Fruit fly (Drosophila melanogaster) whole organism, prepupa: ENCODE data around the gene CAHbeta.
A peak's percentile ranks its signal among the peaks of the same experiment; 100 is the strongest.

ENCODE experiments used
- Blimp-1 ChIP-seq: fragments of 200-800 bp; sonication (Bioruptor generic); optimal IDR thresholded peaks from 3 replicates; lab custom pipeline; 2017; ENCODE audit warnings: missing biosample characterization, missing genetic modification characterization, mild to moderate bottlenecking, moderate library complexity, missing genetic modification reagents
- CG10669 ChIP-seq: fragments of 200-800 bp; sonication (Bioruptor generic); optimal IDR thresholded peaks from 3 replicates; lab custom pipeline; 2018; ENCODE audit warnings: missing biosample characterization, mild to moderate bottlenecking, missing genetic modification characterization, moderate library complexity
- CG11902 ChIP-seq: fragments of 200-800 bp; sonication (Bioruptor generic); optimal IDR thresholded peaks from 3 replicates; lab custom pipeline; 2016; ENCODE audit warnings: missing biosample characterization, missing genetic modification characterization
- CG1621 ChIP-seq: fragments of 200-800 bp; sonication (Bioruptor generic); optimal IDR thresholded peaks from 3 replicates; lab custom pipeline; 2018; ENCODE audit warnings: missing biosample characterization, mild to moderate bottlenecking, missing genetic modification characterization
- CG31627 ChIP-seq: fragments of 200-800 bp; sonication (Bioruptor generic); optimal IDR thresholded peaks from 3 replicates; lab custom pipeline; 2016; ENCODE audit warnings: missing biosample characterization, missing genetic modification characterization
- CG32006 ChIP-seq: fragments of 200-800 bp; sonication (Bioruptor generic); optimal IDR thresholded peaks from 3 replicates; lab custom pipeline; 2017; ENCODE audit warnings: missing biosample characterization, mild to moderate bottlenecking, missing genetic modification characterization
- CG3919 ChIP-seq: fragments of 200-800 bp; sonication (Bioruptor generic); optimal IDR thresholded peaks from 3 replicates; lab custom pipeline; 2016; ENCODE audit warnings: missing biosample characterization, missing genetic modification characterization
- CG4318 ChIP-seq: fragments of 200-800 bp; sonication (Bioruptor generic); optimal IDR thresholded peaks from 3 replicates; lab custom pipeline; 2017; ENCODE audit warnings: missing biosample characterization, mild to moderate bottlenecking, missing genetic modification characterization
- CG6792 ChIP-seq: fragments of 200-800 bp; sonication (Bioruptor generic); optimal IDR thresholded peaks from 3 replicates; lab custom pipeline; 2016; ENCODE audit warnings: missing biosample characterization, missing genetic modification characterization
- CG6854 ChIP-seq: fragments of 200-800 bp; sonication (Bioruptor generic); optimal IDR thresholded peaks from 2 replicates; lab custom pipeline; 2017; ENCODE audit warnings: missing biosample characterization, mild to moderate bottlenecking, missing genetic modification characterization
- CG8119 ChIP-seq: fragments of 200-800 bp; sonication (Bioruptor generic); IDR thresholded peaks from 3 replicates; pipeline ENCODE4 v1.3.6; 2022; ENCODE audit warnings: missing biosample characterization, missing genetic modification characterization
- CG8319 ChIP-seq: fragments of 200-800 bp; sonication (Bioruptor generic); optimal IDR thresholded peaks from 3 replicates; lab custom pipeline; 2016; ENCODE audit warnings: missing biosample characterization, missing genetic modification characterization
- CG9139 ChIP-seq: fragments of 200-800 bp; sonication (Bioruptor generic); optimal IDR thresholded peaks from 3 replicates; lab custom pipeline; 2017; ENCODE audit warnings: missing biosample characterization, mild to moderate bottlenecking, missing genetic modification characterization
- Eip75B ChIP-seq: fragments of 200-800 bp; sonication (Bioruptor generic); optimal IDR thresholded peaks from 3 replicates; lab custom pipeline; 2016; ENCODE audit warnings: missing biosample characterization, missing genetic modification characterization
- Ets21C ChIP-seq: fragments of 200-800 bp; sonication (Bioruptor generic); optimal IDR thresholded peaks from 3 replicates; lab custom pipeline; 2016; ENCODE audit warnings: missing biosample characterization, missing genetic modification characterization
- Ets96B ChIP-seq: fragments of 200-800 bp; optimal IDR thresholded peaks from 2 replicates; lab custom pipeline; 2019; ENCODE audit warnings: missing biosample characterization, mild to moderate bottlenecking, missing genetic modification characterization, moderate library complexity
- Gug ChIP-seq: fragments of 200-800 bp; sonication (Bioruptor generic); IDR thresholded peaks from 2 replicates; pipeline ENCODE4 v1.3.6; 2022; ENCODE audit warnings: missing biosample characterization, missing genetic modification characterization
- Hr38 ChIP-seq: sonication (Bioruptor generic); optimal IDR thresholded peaks from 2 replicates; lab custom pipeline; 2016; ENCODE audit warnings: missing biosample characterization, missing genetic modification characterization
- Hr39 ChIP-seq: fragments of 200-800 bp; sonication (Bioruptor generic); optimal IDR thresholded peaks from 2 replicates; lab custom pipeline; 2016; ENCODE audit warnings: missing biosample characterization, missing genetic modification characterization
- Hr4 ChIP-seq: fragments of 200-800 bp; sonication (Bioruptor generic); optimal IDR thresholded peaks from 3 replicates; lab custom pipeline; 2016; ENCODE audit warnings: missing biosample characterization, missing genetic modification characterization
- Met ChIP-seq: fragments of 200-800 bp; sonication (Bioruptor generic); optimal IDR thresholded peaks from 3 replicates; lab custom pipeline; 2016; ENCODE audit warnings: missing biosample characterization, missing genetic modification characterization
- Smox ChIP-seq: fragments of 200-800 bp; sonication (Bioruptor generic); optimal IDR thresholded peaks from 3 replicates; lab custom pipeline; 2016; ENCODE audit warnings: missing biosample characterization, missing genetic modification characterization
- Sox102F ChIP-seq: fragments of 200-800 bp; sonication (Bioruptor generic); optimal IDR thresholded peaks from 2 replicates; lab custom pipeline; 2016; ENCODE audit warnings: missing biosample characterization, mild to moderate bottlenecking, missing genetic modification characterization
- Sox15 ChIP-seq: fragments of 200-800 bp; sonication (Bioruptor generic); optimal IDR thresholded peaks from 3 replicates; lab custom pipeline; 2016; ENCODE audit warnings: missing biosample characterization, missing genetic modification characterization
- achi ChIP-seq: fragments of 200-800 bp; sonication (Bioruptor generic); optimal IDR thresholded peaks from 3 replicates; lab custom pipeline; 2016; ENCODE audit warnings: missing biosample characterization, missing genetic modification characterization
- acj6 ChIP-seq: fragments of 200-800 bp; sonication (Bioruptor generic); optimal IDR thresholded peaks from 3 replicates; lab custom pipeline; 2016; ENCODE audit warnings: missing biosample characterization, missing genetic modification characterization
- cyc ChIP-seq: fragments of 200-800 bp; sonication (Bioruptor generic); optimal IDR thresholded peaks from 3 replicates; lab custom pipeline; 2016; ENCODE audit warnings: missing biosample characterization, missing genetic modification characterization
- dac ChIP-seq: fragments of 200-800 bp; sonication (Bioruptor generic); optimal IDR thresholded peaks from 2 replicates; lab custom pipeline; 2017; ENCODE audit warnings: missing biosample characterization, mild to moderate bottlenecking, missing genetic modification characterization
- fd59A ChIP-seq: fragments of 200-800 bp; sonication (Bioruptor generic); optimal IDR thresholded peaks from 2 replicates; lab custom pipeline; 2017; ENCODE audit warnings: missing biosample characterization, mild to moderate bottlenecking, missing genetic modification characterization, missing genetic modification reagents
- fd85E ChIP-seq: fragments of 200-800 bp; sonication (Bioruptor generic); optimal IDR thresholded peaks from 3 replicates; lab custom pipeline; 2016; ENCODE audit warnings: missing biosample characterization, missing genetic modification characterization
- fkh ChIP-seq: fragments of 200-800 bp; sonication (Bioruptor generic); optimal IDR thresholded peaks from 3 replicates; lab custom pipeline; 2017; ENCODE audit warnings: missing biosample characterization, mild to moderate bottlenecking, missing genetic modification characterization, moderate library complexity
- lz ChIP-seq: fragments of 200-800 bp; sonication (Bioruptor generic); optimal IDR thresholded peaks from 3 replicates; lab custom pipeline; 2016; ENCODE audit warnings: missing biosample characterization, missing genetic modification characterization
- pdm3 ChIP-seq: fragments of 200-800 bp; sonication (Bioruptor generic); optimal IDR thresholded peaks from 3 replicates; lab custom pipeline; 2016; ENCODE audit warnings: missing biosample characterization, missing genetic modification characterization
- spab ChIP-seq: fragments of 200-800 bp; sonication (Bioruptor generic); optimal IDR thresholded peaks from 2 replicates; lab custom pipeline; 2017; ENCODE audit warnings: missing biosample characterization, mild to moderate bottlenecking, missing genetic modification characterization, missing genetic modification reagents
- ss ChIP-seq, 2 experiments: fragments of 200-800 bp; sonication (Bioruptor generic); optimal IDR thresholded peaks; 2 replicates in 1 of 2; 3 replicates in 1 of 2; lab custom pipeline; 2017 to 2018; ENCODE audit warnings: mild to moderate bottlenecking in 2 of 2, missing biosample characterization in 2 of 2, missing genetic modification characterization in 2 of 2, moderate library complexity in 1 of 2
- svp ChIP-seq: fragments of 200-800 bp; sonication (Bioruptor generic); peaks from one replicate; lab custom pipeline; 2016; ENCODE audit warnings: missing biosample characterization, missing genetic modification characterization
- topi ChIP-seq: fragments of 200-800 bp; sonication (Bioruptor generic); optimal IDR thresholded peaks from 3 replicates; lab custom pipeline; 2016; ENCODE audit warnings: missing biosample characterization, missing genetic modification characterization

CAHbeta gene

dm6 chr3R:8992928-8993579, 12.4 kb downstream of the CAHbeta start, which contains the start of gene CG11975 (continued):
- TF ChIP-seq Gug (GFP tag; lab: Robert Waterston, UW) (0 out of 2 replicates have a peak, but pooled peaks have one; percentile 33), topi (peak; percentile 80), Blimp-1 (GFP tag; lab: Kevin White, UChicago) (no peak), fkh (GFP tag; lab: Kevin White, UChicago) (no peak), lz (GFP tag; lab: Kevin White, UChicago) (peak; percentile 85), CG8319 (GFP tag; lab: Kevin White, UChicago) (peak; percentile 52), CG31627 (peak; percentile 73), acj6 (GFP tag; lab: Kevin White, UChicago) (no peak), CG6792 (GFP tag; lab: Kevin White, UChicago) (peak; percentile 58), CG9139 (no peak), CG6854 (GFP tag; lab: Kevin White, UChicago) (no peak), Ets96B (tag; lab: Kevin White, UChicago) (peak; percentile 54), CG4318 (GFP tag; lab: Kevin White, UChicago) (no peak), ss (GFP tag; optimal IDR thresholded peaks at IDR 0.05; lab: Kevin White, UChicago) (no peak), spab (GFP tag; lab: Kevin White, UChicago) (no peak), CG3919 (GFP tag; lab: Kevin White, UChicago) (no peak), Sox15 (peak; percentile 53), pdm3 (GFP tag; lab: Kevin White, UChicago) (no peak), Met (GFP tag; lab: Kevin White, UChicago) (no peak), Smox (GFP tag; lab: Kevin White, UChicago) (no peak), CG1621 (tag; lab: Kevin White, UChicago) (no peak), Hr4 (no peak), Sox102F (GFP tag; lab: Kevin White, UChicago) (no peak), dac (GFP tag; lab: Kevin White, UChicago) (no peak), Eip75B (GFP tag; lab: Kevin White, UChicago) (no peak), CG11902 (peak; percentile 36), achi (GFP tag; lab: Kevin White, UChicago) (peak; percentile 69), Hr39 (GFP tag; lab: Kevin White, UChicago) (peak; percentile 72), fd85E (GFP tag; lab: Kevin White, UChicago) (peak; percentile 22)

- no peak for TF ChIP-seq Blimp-1 (GFP tag; lab: Kevin White, UChicago)
- no peak for TF ChIP-seq CG32006 (GFP tag; lab: Kevin White, UChicago)
- no peak for TF ChIP-seq Hr38
- no peak for TF ChIP-seq CG8119 (GFP tag; lab: Robert Waterston, UW)
- TF ChIP-seq Ets96B (tag; lab: Kevin White, UChicago): no peak
- TF ChIP-seq CG31627: no peak
- TF ChIP-seq Hr39 (GFP tag; lab: Kevin White, UChicago): no peak
- TF ChIP-seq fd59A: no peak
- no peak for TF ChIP-seq CG10669 (GFP tag; lab: Kevin White, UChicago)
- TF ChIP-seq, all 60 proteins: peak for 0
Measured at dm6 chr3R:8997397-8997796, 16.7 kb downstream of the CAHbeta start, which contains the start of gene CG11977. CG11977 (plus strand) TSS chr3R:8997697.

DNA sequence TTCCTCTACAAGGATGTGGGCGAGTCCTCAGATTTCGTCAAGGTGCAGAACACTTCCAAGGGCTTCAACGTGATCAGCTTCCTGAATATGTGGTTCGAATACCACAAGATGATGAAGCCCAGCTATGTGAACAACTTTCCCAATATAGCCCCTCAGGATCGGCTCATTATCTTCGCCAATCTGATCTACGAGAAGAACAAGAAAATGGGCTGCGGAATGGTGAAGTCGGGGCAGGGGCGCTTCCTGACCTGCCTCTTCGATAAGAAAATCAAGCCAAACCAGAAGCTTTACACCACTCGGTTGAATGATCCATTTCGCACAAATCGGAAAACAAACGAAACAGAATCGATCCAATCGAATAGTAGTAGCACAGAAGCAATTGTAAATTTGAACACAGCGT, 17.6 kb downstream of the CAHbeta start:
- TF ChIP-seq Hr4: no peak
- TF ChIP-seq svp: peak; percentile 98
- no peak for TF ChIP-seq CG8319 (GFP tag; lab: Kevin White, UChicago)
- no peak for TF ChIP-seq fd59A
- TF ChIP-seq fd85E (GFP tag; lab: Kevin White, UChicago): no peak
- TF ChIP-seq cyc (GFP tag; lab: Kevin White, UChicago): no peak
- TF ChIP-seq Ets21C (GFP tag; lab: Kevin White, UChicago): no peak
- TF ChIP-seq spab (GFP tag; lab: Kevin White, UChicago): no peak
